Fruit fly (Drosophila melanogaster) whole organism, larva: ENCODE data around the gene CG32687.

Experiments used
- noc ChIP-seq: fragments of 200-800 bp; sonication (Bioruptor generic); optimal IDR thresholded peaks from 3 replicates; lab custom pipeline; 2019; ENCODE audit warnings: missing biosample characterization, mild to moderate bottlenecking, missing genetic modification characterization, moderate library complexity

Gene CG32687

DNA sequence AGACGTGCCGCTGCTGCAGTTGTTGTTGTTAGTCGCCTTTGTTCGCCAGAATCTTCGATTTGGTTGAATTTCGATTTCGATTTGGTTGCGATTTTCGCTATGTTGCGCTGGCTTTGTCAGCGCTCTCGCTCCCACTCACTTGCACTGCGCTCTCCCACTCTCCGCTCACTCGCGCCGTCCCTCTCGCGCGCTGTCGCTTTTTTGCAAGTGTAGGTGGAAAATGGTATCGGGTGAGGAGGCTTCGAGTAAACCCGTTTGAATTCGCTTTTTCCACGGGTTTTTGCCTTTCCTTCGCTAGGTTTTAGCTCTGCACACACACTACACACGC, 12.8 kb downstream of the CG32687 start:
- no peak for TF ChIP-seq noc (tag; lab: Kevin White, UChicago)

DNA sequence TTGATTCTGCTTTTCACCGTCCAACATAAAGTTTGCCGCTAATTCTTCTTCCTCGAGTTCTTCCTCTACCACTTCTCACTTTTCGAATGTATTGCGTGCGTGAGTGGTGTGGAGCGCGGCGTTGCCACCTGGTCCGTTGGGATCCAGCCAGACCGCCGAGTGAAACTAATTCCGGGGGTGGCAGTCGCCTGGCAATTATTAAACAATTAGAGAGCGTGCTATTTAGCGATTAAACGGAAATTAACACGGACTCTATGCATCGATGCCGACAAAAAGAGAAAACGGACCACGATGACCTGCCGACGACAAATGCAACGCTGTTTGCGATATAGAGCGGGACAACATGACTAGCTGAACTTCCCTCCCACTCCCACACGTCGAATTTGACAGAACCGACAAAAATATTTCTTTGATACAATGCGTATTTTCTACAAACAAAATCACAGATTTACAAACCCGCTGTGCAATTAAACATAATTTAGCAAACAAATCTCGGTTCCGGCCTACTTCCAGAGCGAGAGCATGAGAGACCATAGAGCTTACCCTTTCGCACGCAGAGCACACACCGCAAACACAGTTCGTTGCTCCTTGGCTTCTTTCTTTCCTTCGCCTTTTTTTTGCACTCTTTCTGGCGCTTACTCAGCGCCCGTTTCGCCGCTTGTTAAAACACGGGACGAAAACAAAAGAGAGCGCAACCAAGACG, 13.3 kb downstream of the CG32687 start, which contains the start of gene CG2889:
TSS of gene CG2889 (plus strand) at position 429 of the 703 bp plus-strand sequence.
- TF ChIP-seq noc (tag; lab: Kevin White, UChicago), result no peak

DNA sequence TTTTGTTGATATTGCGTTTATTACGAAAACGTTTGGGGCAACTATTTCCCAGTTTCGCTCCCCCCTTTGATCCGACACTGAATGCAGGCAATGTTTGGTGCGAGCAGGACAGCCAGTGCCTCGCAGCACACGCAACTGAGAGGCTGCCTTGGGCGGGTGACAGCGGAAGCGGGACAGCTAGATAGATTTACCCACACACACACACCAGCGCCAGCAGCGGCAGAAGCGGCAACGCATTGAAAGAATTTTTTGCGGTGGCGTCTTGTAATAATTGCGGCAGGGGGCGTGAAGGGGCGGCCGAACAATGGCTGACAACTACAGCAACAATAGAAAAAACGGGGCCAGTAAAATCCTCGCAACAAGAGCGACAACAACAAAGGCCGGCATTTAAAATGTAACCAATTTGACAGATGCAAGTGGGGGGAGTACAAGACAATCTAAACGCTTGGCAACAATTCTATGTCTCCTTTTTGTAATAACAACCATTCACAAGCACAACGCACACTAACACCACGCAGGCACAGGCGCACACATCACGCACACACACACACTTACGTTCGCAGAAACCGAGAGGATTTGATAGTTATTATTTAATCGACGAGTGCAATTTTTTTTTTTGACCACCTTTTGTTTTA, 14.3 kb downstream of the CG32687 start:
- TF ChIP-seq noc (tag; lab: Kevin White, UChicago), result no peak

DNA sequence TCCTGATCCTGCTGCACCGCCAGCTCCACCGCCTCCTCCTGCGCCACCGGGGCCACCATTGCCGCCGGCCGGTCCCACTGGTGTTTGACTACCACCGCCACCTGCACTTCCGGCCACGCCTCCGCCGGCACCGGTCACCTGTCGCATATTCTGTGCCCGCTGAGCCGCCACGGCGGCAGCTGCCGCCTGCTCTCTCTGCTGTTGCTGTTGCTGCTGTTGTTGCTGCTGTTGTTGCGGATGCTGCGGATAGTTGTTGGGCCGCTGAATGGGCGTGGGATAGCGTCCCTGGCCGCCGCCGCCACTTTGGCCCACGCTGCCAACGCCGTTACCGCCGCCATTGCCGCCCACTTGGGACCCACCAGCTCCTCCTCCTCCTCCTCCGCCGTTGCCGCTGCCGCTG, 22.5 kb downstream of the CG32687 start:
- TF ChIP-seq noc (tag; lab: Kevin White, UChicago), result no peak

DNA sequence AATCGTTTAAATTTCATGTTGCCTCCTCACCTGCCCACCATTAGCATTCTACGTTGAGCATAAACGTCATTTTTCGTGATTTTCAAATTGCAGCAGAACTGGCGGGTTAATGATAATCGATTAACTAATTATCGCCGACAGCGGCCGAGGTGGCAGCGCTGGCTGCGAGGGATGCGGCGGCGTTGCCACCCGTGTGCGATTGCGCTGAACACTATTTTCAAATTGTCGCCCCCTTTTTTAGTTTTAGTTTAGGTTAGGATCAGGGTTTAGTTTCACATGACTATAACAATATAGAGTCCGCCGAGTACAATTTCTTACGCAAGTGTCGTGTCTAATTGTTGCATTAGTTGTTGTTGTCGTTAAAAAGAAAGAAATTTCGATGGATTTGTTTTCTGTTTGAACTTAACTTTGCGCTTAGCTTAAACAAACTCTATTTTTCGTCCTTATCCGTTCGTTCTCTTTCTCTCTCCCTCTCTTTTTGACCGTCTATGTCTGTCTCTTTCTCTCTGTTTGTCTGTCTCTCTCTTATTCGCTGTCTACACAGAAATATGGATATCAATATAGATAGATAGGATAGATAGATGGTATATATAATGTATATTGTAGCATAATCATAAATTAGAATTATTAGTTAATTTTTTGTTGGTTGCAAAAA, 23.8 kb downstream of the CG32687 start:
- no peak for TF ChIP-seq noc (tag; lab: Kevin White, UChicago)

DNA sequence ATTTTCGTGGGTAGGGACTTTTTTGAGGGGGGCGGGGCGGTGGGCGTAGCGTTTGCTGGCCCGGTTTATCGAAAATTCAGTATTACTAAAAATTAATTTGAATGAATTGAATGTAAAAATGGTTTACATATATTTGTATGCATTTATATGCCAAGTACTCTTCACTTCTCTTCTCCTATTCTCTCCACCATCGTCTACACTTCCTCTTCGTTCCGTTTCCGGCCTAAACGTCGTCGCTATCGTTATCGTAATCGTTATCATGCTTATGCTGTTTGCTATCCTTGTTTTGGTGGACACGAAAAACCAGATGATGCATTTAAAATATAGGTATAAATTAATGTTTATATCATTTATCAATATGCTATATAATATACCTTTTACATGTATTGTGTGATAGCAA, 25.1 kb downstream of the CG32687 start:
- no peak for TF ChIP-seq noc (tag; lab: Kevin White, UChicago)

DNA sequence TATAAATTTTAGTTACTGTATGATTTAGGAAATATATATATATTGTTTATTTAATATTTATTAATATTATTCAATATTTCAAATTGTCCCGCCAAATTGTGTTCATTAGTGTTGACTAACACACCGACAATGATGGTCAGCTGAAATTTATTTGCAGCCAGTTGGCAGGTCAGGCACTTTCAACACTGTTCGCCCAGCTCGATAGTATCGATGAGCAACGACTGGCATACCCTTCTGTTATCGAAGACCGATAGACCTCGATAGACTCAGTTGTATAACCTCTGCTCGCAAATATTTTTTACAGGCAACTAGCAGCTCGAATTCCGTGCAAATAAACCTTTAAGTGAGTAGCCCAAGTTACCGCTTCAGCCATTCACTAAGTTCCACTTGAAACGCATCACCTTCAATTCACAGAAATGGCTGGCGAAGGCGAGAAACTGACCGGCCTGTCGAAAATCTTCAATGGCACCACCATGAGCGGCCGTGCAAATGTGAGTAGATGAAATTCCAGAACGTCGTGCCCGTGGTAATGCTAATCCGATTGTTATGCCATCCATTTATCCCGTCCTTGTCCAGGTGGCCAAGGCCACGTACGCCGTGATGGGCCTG, 26.4 kb downstream of the CG32687 start, which contains the start of gene Neb-cGP:
TSS of gene Neb-cGP (plus strand) at position 231 of the 609 bp plus-strand sequence.
- TF ChIP-seq noc (tag; lab: Kevin White, UChicago), result peak; percentile 43

DNA sequence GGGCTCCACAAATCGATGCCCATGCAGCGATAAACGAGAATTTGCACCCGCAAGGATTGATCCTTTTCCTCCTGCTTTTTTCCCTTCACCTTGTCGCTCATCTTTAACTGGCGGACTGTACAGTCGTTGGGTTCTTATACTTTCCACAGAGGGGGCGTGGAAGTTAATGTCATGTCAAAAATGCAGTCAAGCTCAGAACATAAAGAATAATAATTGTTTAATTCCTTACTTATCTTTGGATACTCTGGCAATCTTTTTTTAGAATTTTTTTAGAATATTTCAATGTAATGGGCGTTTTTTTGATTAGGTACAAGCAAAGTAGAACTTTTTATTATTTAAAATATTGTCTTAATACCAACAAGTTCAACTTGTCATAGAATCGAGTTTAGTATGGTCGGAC, 27.4 kb downstream of the CG32687 start, which contains the start of gene Or9a:
TSS of gene Or9a (minus strand) at position 101 of the 400 bp plus-strand sequence.
- TF ChIP-seq noc (tag; lab: Kevin White, UChicago), result no peak

DNA sequence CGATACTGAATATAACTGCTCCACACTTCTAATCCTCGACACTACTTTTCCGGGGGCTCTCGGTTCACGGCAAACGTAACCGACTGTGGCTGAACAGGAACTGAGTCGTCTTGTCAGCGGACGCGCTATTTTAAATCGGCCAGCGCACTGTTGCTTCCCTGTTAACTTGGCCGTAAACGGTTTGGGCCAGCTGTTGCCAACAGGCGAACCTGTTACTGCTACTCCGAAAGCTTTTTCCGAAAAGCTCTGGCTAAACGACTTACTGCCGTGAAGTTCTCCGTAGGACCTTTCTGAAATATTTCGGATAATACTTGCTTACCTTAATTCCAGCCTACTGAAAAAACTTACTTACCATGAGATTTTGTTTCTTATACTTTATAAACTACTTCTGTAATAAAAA, 32.2 kb downstream of the CG32687 start, which contains the start of gene CG32683:
TSS of gene CG32683 (minus strand) at position 101 of the 400 bp plus-strand sequence.
- TF ChIP-seq noc (tag; lab: Kevin White, UChicago), result no peak

DNA sequence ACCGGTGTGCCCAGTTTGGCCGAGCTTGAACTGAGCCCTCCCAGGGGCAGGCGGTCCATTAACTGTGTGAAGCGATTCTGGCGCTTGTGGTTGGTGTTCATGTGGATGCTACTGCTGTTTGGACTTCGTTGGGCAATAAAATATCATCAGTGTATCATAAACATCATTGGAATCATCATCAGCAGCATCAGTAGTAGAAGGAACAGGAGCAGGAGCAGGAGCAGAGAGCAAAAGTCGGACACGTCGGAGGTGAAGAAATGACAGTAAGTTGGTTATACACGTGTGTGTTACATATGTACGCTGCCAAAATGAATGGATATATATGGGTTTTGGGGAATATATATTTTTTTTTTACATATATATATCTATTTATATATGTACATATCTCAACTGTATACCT, 54.3 kb downstream of the CG32687 start, which contains the start of gene CG12640:
TSS of gene CG12640 (minus strand) at position 101 of the 400 bp plus-strand sequence.
- no peak for TF ChIP-seq noc (tag; lab: Kevin White, UChicago)
